Worm (Caenorhabditis elegans): ENCODE results near the gene F23B12.7.
A peak's percentile ranks its signal among the peaks of the same experiment; 100 is the strongest.

The F23B12.7 gene

ce11 chrV:14480533-14480932, 31.0 kb downstream of the F23B12.7 start:
- TF ChIP-seq snpc-4 (tag; optimal IDR thresholded peaks at IDR 0.05), result no peak
- TF ChIP-seq zag-1 (tag; optimal IDR thresholded peaks at IDR 0.05), result no peak
- no peak for TF ChIP-seq mef-2 (tag; optimal IDR thresholded peaks at IDR 0.05)
- no peak for TF ChIP-seq ceh-88 (GFP tag; IDR thresholded peaks at IDR 0.05)

- TF ChIP-seq C34B4.2 (tag; optimal IDR thresholded peaks at IDR 0.05) (no peak), vab-15 (tag; optimal IDR thresholded peaks at IDR 0.05) (no peak), ces-1 (GFP tag; optimal IDR thresholded peaks at IDR 0.05) (no peak), F16B12.6 (tag; optimal IDR thresholded peaks at IDR 0.05) (no peak), nhr-76 (tag; optimal IDR thresholded peaks at IDR 0.05) (no peak), fos-1 (tag; optimal IDR thresholded peaks at IDR 0.05) (no peak), C04F5.9 (tag; optimal IDR thresholded peaks at IDR 0.05) (no peak), nhr-90 (tag; optimal IDR thresholded peaks at IDR 0.05; ENCODE audit: poor library complexity) (no peak), lin-14 (GFP tag; optimal IDR thresholded peaks at IDR 0.05) (no peak), snpc-4 (tag; optimal IDR thresholded peaks at IDR 0.05) (no peak), zag-1 (tag; optimal IDR thresholded peaks at IDR 0.05) (no peak), fkh-4 (tag; optimal IDR thresholded peaks at IDR 0.05; ENCODE audit: borderline replicate concordance) (no peak), elt-3 (tag; optimal IDR thresholded peaks at IDR 0.05) (no peak), sptf-1 (tag; optimal IDR thresholded peaks at IDR 0.05) (no peak), xbp-1 (tag; optimal IDR thresholded peaks at IDR 0.05) (no peak), unc-30 (tag; optimal IDR thresholded peaks at IDR 0.05) (no peak)
Observed at ce11 chrV:14481401-14481800, 31.9 kb downstream of the F23B12.7 start, which contains the start of gene R02D5.7. Gene R02D5.7, minus strand, starts transcription at chrV:14481501.

ce11 chrV:14481987-14482386, 32.5 kb downstream of the F23B12.7 start, which contains the start of gene R02D5.10:
Gene R02D5.10, plus strand, starts transcription at chrV:14482287.
- TF ChIP-seq egl-13 (tag; optimal IDR thresholded peaks at IDR 0.05) (no peak), nhr-11 (tag; optimal IDR thresholded peaks at IDR 0.05) (no peak), elt-2 (tag; optimal IDR thresholded peaks at IDR 0.05) (no peak), alr-1 (tag; optimal IDR thresholded peaks at IDR 0.05; ENCODE audit: borderline replicate concordance) (no peak), mef-2 (tag; optimal IDR thresholded peaks at IDR 0.05) (no peak), nhr-237 (tag; optimal IDR thresholded peaks at IDR 0.05) (no peak), aly-2 (tag; optimal IDR thresholded peaks at IDR 0.05) (no peak)

- peak; percentile 34 for TF ChIP-seq elt-2 (tag; optimal IDR thresholded peaks at IDR 0.05)
- no peak for TF ChIP-seq nhr-47 (tag; optimal IDR thresholded peaks at IDR 0.05)
- no peak for TF ChIP-seq nhr-11 (tag; optimal IDR thresholded peaks at IDR 0.05)
- TF ChIP-seq fkh-8 (tag; optimal IDR thresholded peaks at IDR 0.05), result no peak
- TF ChIP-seq ceh-63 (GFP tag; optimal IDR thresholded peaks at IDR 0.05), result no peak
- no peak for TF ChIP-seq ceh-82 (tag; optimal IDR thresholded peaks at IDR 0.05)
- no peak for TF ChIP-seq C16A3.4 (tag; optimal IDR thresholded peaks at IDR 0.05)
- TF ChIP-seq ceh-8 (GFP tag; optimal IDR thresholded peaks at IDR 0.05), result no peak
- no peak for TF ChIP-seq nhr-19 (GFP tag; conservative IDR thresholded peaks at IDR 0.05)
Observed at ce11 chrV:14482728-14483210, 33.3 kb downstream of the F23B12.7 start, which contains the start of gene R02D5.3. Gene R02D5.3, plus strand, starts transcription at chrV:14483160.

ce11 chrV:14484582-14484981, 35.1 kb downstream of the F23B12.7 start, which contains the start of gene R02D5.4:
Gene R02D5.4, minus strand, starts transcription at chrV:14484682.
- TF ChIP-seq efl-1 (optimal IDR thresholded peaks at IDR 0.05) (no peak), efl-1 (GFP tag; optimal IDR thresholded peaks at IDR 0.05 in 1 of 2) (no peak), mdl-1 (tag; optimal IDR thresholded peaks at IDR 0.05) (no peak), pqm-1 (tag; optimal IDR thresholded peaks at IDR 0.05) (no peak), skn-1 (tag; optimal IDR thresholded peaks at IDR 0.05) (no peak), ceh-8 (GFP tag; optimal IDR thresholded peaks at IDR 0.05) (no peak), unc-30 (tag; optimal IDR thresholded peaks at IDR 0.05) (no peak), efl-3 (GFP tag; optimal IDR thresholded peaks at IDR 0.05) (no peak), ztf-4 (tag; optimal IDR thresholded peaks at IDR 0.05) (no peak), unc-86 (tag; optimal IDR thresholded peaks at IDR 0.05) (no peak), dpl-1 (GFP tag; optimal IDR thresholded peaks at IDR 0.05) (no peak), hlh-4 (tag; optimal IDR thresholded peaks at IDR 0.05) (no peak), tbx-2 (tag; optimal IDR thresholded peaks at IDR 0.05) (no peak), ceh-63 (GFP tag; optimal IDR thresholded peaks at IDR 0.05) (no peak), fkh-10 (GFP tag; optimal IDR thresholded peaks at IDR 0.05) (no peak)
